Worm (Caenorhabditis elegans): ENCODE data around the gene C53B7.3.

The C53B7.3 gene

DNA sequence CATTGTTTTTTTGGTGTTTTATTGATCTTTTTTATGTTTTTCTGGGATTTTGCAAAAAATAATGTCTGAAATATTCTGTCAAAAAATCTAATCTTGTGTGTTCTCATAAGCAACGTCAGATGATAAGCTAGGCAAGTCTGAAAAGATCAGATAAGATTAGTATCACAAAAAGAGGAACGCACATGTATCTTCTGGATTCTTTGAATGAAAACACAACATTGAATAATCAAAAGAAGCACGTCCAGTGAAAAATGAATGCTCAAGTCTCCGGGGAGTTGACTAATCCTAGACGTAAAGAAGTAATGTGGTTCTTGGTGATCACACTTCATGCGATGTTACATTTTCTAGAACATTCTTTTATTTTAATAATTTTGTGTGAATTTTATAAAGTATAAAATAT, 39.1 kb upstream of the C53B7.3 start:
- TF ChIP-seq ceh-39 (tag; optimal IDR thresholded peaks at IDR 0.05), result no peak
- TF ChIP-seq mls-2 (tag; optimal IDR thresholded peaks at IDR 0.05), result no peak
- no peak for TF ChIP-seq cnd-1 (tag; optimal IDR thresholded peaks at IDR 0.05)
- no peak for TF ChIP-seq nhr-237 (tag; optimal IDR thresholded peaks at IDR 0.05)
- no peak for TF ChIP-seq lsy-2 (tag; optimal IDR thresholded peaks at IDR 0.05)
- TF ChIP-seq nhr-28 (tag; optimal IDR thresholded peaks at IDR 0.05), result no peak
- TF ChIP-seq bed-3 (GFP tag; optimal IDR thresholded peaks at IDR 0.05), result no peak
- no peak for TF ChIP-seq tbx-8 (GFP tag; optimal IDR thresholded peaks at IDR 0.05)
- no peak for TF ChIP-seq mep-1 (tag; optimal IDR thresholded peaks at IDR 0.05)
- no peak for TF ChIP-seq blmp-1 (tag; optimal IDR thresholded peaks at IDR 0.05)
- no peak for TF ChIP-seq nhr-2 (tag; optimal IDR thresholded peaks at IDR 0.05)
- no peak for TF ChIP-seq lin-32 (GFP tag; optimal IDR thresholded peaks at IDR 0.05)
- no peak for TF ChIP-seq snpc-4 (tag; optimal IDR thresholded peaks at IDR 0.05)
- TF ChIP-seq pha-4 (tag; optimal IDR thresholded peaks at IDR 0.05), result no peak
- TF ChIP-seq sem-2 (GFP tag; optimal IDR thresholded peaks at IDR 0.05), result no peak

DNA sequence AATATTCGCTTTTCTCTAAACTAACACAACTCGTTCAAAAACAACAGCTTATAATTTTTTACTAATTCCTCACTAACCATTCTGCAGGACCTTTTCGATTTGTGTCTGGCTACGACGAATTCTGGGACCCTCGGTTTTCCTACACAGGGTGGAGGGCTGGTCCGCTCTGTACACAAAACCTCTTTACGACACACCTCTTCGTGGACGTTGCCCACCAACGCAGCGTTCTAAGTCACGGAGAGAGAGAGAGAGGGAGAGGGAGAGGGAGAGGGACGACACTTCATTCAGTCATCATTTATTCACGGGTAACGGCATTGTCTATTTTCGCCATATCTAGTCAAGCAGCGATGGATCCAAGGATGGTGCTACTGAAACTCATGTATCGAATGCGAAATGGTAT, 38.1 kb upstream of the C53B7.3 start, which contains the start of gene atg-2:
Gene atg-2, plus strand, starts transcription at position 301 of the 400 bp plus-strand sequence.
- TF ChIP-seq unc-120 (tag; optimal IDR thresholded peaks at IDR 0.05; ENCODE audit: poor library complexity, severe bottlenecking) (peak; percentile 8), nhr-28 (tag; optimal IDR thresholded peaks at IDR 0.05) (no peak), hlh-1 (tag; optimal IDR thresholded peaks at IDR 0.05) (peak; percentile 10), drap-1 (GFP tag; optimal IDR thresholded peaks at IDR 0.05) (peak; percentile 25)

DNA sequence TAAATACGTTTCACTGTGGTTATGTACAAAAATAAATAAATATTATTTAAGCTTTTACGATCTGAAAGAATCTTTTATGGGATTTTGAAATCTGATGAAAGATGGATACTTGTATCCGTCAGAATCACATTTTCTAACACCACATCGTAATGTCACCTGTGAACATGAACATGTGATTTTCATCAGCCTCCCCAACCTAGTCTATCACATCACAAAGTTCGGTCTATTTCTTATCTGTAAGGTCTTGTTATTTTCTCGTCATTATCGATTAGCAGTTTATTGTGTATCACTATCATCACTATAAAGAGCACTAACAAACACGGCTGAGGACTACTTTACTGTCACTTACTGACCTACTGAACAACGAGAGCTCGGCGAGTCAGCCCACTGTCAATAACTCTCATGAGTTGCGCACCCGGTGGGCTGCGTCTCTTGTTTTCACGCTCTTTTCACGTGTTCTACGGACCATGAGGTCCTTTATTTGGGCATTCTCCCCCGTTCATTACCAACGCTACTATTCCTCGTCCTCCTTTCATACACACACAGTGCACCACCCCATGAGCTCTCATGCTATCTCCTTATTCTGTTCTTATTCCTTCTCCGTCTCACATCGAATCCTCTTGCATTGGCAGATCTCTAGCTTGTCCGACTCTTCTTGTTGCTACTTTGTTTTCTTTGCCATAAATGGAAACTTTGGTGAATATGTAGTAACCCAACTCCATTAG, 37.3 kb upstream of the C53B7.3 start:
- TF ChIP-seq cnd-1 (tag; optimal IDR thresholded peaks at IDR 0.05) (peak; percentile 58), mls-2 (tag; optimal IDR thresholded peaks at IDR 0.05) (peak; percentile 61), nhr-2 (tag; optimal IDR thresholded peaks at IDR 0.05) (peak; percentile 19), drap-1 (GFP tag; optimal IDR thresholded peaks at IDR 0.05) (peak; percentile 22), nhr-28 (tag; optimal IDR thresholded peaks at IDR 0.05) (no peak), unc-39 (tag; optimal IDR thresholded peaks at IDR 0.05) (no peak)

DNA sequence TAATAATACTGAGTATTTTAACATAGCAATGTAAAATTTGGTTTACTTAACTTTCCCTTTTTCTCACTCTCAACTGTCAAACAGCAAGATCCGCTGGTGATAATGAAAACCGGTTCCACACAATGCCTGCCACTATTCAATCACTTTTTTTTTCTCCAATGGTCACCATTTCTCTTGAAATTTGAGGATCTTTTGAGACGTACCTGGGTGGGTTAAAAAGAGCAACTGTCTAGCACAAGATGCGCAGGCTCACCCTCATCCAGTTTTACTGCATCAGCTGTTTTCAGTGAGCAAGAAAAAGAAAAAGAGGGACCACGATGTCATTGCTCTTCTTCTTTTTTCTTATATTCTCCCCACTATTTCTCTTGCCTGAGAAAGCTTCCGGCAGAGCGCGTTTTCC, 36.3 kb upstream of the C53B7.3 start:
- TF ChIP-seq ceh-43 (GFP tag; optimal IDR thresholded peaks at IDR 0.05), result no peak
- peak; percentile 26 for TF ChIP-seq unc-120 (tag; optimal IDR thresholded peaks at IDR 0.05; ENCODE audit: poor library complexity, severe bottlenecking)
- no peak for TF ChIP-seq M03D4.4 (tag; optimal IDR thresholded peaks at IDR 0.05)
- TF ChIP-seq sem-2 (GFP tag; optimal IDR thresholded peaks at IDR 0.05), result no peak
- no peak for TF ChIP-seq tbx-8 (GFP tag; optimal IDR thresholded peaks at IDR 0.05)
- TF ChIP-seq blmp-1 (tag; optimal IDR thresholded peaks at IDR 0.05), result no peak
- no peak for TF ChIP-seq lin-32 (GFP tag; optimal IDR thresholded peaks at IDR 0.05)
- TF ChIP-seq hlh-1 (tag; optimal IDR thresholded peaks at IDR 0.05), result peak; percentile 91
- TF ChIP-seq lsy-2 (tag; optimal IDR thresholded peaks at IDR 0.05), result no peak
- TF ChIP-seq zip-8 (tag; optimal IDR thresholded peaks at IDR 0.05), result no peak
- TF ChIP-seq nhr-76 (tag; optimal IDR thresholded peaks at IDR 0.05), result no peak
- TF ChIP-seq drap-1 (GFP tag; optimal IDR thresholded peaks at IDR 0.05), result no peak
- TF ChIP-seq cnd-1 (tag; optimal IDR thresholded peaks at IDR 0.05), result no peak
- TF ChIP-seq pha-4 (tag; optimal IDR thresholded peaks at IDR 0.05), result no peak
- no peak for TF ChIP-seq nhr-2 (tag; optimal IDR thresholded peaks at IDR 0.05)

DNA sequence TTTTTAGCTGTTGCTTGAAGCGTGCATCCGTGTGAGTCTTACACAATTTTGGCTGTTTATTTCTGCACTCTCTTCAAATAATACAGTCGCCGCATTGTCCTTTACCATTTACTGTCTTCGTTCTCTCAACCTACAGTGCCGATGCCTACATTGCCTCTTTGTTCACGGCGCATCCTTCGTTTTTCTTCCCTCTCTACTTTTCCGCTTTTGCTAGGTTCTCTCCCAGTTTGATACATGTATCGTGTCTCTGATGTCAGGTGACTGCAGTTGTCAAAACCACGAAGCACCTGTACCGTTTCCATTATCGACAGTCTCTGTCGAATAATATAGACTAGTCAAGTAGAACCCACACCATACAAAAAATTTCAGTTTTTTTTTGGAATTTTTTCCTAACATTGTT, 35.9 kb upstream of the C53B7.3 start:
- TF ChIP-seq mep-1 (tag; optimal IDR thresholded peaks at IDR 0.05) (no peak), ham-2 (GFP tag; optimal IDR thresholded peaks at IDR 0.05) (peak; percentile 25)

DNA sequence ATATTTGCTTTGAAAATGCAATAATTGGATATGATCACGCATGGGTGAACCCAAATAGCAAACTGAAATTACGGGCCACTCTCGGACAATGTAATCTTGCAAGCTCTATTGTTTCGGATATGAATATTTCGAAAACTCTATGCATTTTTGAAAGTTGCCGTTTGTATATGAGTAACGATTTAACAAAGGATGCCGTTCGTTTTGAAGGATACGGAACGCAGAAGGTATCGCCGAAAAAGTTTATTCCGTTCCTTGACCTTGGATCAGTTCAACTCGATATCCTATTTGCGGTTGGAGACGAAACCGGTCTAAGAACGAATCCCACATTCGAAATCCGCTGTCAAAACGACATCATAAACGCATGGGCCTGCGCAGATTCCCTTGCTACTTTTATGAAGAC, 31.5 kb upstream of the C53B7.3 start:
- TF ChIP-seq cnd-1 (tag; optimal IDR thresholded peaks at IDR 0.05), result no peak

DNA sequence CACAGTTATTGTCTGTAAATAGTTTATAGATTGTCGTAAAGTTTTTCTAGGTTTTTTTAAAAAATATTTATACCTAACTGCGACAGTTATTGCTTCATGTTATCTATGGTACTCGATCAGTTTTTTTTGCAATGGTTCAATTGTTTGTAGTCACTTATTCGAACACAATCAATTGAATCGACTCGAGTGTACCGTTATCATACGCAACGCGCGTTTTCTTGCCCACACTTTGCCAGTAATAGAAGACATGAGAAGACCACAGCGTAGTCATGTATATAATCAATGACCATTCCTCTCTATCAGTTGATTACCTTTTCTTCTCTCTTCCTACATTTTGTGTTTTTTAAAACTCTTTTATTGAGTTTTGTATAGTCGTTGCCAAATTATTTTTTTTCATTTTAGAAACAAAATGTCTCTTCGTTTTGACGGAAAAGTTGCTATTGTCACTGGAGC, 26.5 kb upstream of the C53B7.3 start, which contains the start of gene dhs-28:
Gene dhs-28, plus strand, starts transcription at position 403 of the 453 bp plus-strand sequence.
- TF ChIP-seq blmp-1 (tag; optimal IDR thresholded peaks at IDR 0.05), result no peak
- TF ChIP-seq mab-5 (tag; optimal IDR thresholded peaks at IDR 0.05), result no peak
- no peak for TF ChIP-seq pha-4 (tag; optimal IDR thresholded peaks at IDR 0.05)
- no peak for TF ChIP-seq ceh-39 (tag; optimal IDR thresholded peaks at IDR 0.05)
- no peak for TF ChIP-seq unc-120 (tag; optimal IDR thresholded peaks at IDR 0.05; ENCODE audit: poor library complexity, severe bottlenecking)
- no peak for TF ChIP-seq snpc-4 (tag; optimal IDR thresholded peaks at IDR 0.05)
- TF ChIP-seq hlh-1 (tag; optimal IDR thresholded peaks at IDR 0.05), result no peak
- no peak for TF ChIP-seq ces-1 (GFP tag; optimal IDR thresholded peaks at IDR 0.05)

All from whole organism, mixed stage, embryonic.